Worm (Caenorhabditis elegans) whole organism, dauer: ENCODE measurements around the gene mkk-4.

Source experiments
- unc-62 ChIP-seq: sonication (generic microtip); optimal IDR thresholded peaks from 2 replicates; lab custom pipeline; 2017; ENCODE audit warnings: missing biosample characterization, missing genetic modification reagents, missing genetic modification characterization

mkk-4 gene

DNA sequence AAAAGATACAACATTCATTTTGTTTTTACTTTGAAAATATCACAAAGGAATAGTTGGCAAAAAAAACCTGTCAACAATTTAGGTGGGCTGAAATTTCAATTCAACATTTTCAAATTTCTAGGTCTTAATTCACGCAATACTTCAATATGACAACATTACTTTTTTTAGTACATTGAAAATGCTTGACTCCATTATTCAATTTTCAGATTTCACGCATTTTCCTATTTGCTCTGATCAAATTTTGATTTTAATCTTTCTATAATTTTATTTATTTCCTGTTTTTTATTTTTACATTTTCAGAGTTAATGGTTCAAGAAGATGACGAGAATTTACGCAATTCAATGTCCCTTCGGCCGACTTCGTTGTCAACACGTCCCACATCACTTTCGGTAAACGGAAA is at the start of gene mkk-4:
Gene mkk-4 (plus strand): TSS at position 301 of the 400 bp plus-strand sequence.
- no peak for TF ChIP-seq unc-62

DNA sequence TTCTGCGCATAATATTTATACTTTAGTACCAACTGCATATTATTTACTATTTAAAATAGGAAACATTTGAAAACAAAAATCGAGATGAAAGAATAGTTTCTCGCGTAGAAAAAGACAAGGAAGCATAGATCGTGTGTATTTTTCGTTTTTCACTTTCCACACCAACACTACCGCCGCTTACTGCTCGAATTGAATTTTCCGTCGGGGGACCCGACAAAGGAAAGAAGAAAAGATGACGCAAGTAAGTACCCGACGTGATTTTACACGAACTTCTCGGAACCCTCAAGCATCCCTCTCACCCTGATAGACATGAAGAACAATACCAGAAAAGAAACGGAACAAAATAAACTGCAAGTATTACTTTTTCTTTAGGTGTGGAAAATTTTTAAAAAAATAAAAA is 46.4 kb upstream of the mkk-4 start:
- TF ChIP-seq unc-62, result no peak

ce11 chrX:9984889-9985404 is 42.7 kb upstream of the mkk-4 start, which contains the start of gene F19C6.5:
TSS of gene F19C6.5 (minus strand) at chrX:9984939.
- TF ChIP-seq unc-62, result no peak

- no peak for TF ChIP-seq unc-62
Observed at ce11 chrX:9987166-9987565, 40.5 kb upstream of the mkk-4 start.

- no peak for TF ChIP-seq unc-62
Observed at ce11 chrX:9988884-9989283, 38.8 kb upstream of the mkk-4 start.

- TF ChIP-seq unc-62, result no peak
Observed at ce11 chrX:9993100-9993499, 34.6 kb upstream of the mkk-4 start.

- no peak for TF ChIP-seq unc-62
Observed at ce11 chrX:9997344-9997743, 30.3 kb upstream of the mkk-4 start.

DNA sequence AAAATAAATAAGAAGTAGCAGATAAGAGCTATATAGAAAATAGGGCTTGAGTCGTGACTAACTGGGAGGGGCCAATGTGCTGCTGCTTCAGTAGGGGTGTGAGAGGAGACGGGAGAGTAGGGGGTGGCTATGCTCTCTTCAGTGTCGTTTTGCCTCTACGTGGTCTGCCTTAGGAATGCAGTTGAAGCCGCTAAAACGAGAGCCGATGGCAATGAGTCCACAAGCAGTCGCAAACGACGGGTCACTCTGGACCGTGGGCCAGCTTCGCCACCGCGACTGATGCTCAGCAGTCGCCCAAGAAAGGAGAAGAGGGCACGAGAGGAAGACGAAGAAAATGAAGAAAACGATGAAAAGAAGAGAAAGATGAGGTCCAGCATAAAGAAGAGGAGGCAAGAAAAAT is 28.5 kb upstream of the mkk-4 start, which contains the start of gene grk-1:
Gene grk-1 (minus strand): TSS at position 17 of the 400 bp plus-strand sequence.
- no peak for TF ChIP-seq unc-62

ce11 chrX:9999599-10000201 is 28.0 kb upstream of the mkk-4 start:
- TF ChIP-seq unc-62, result no peak

ce11 chrX:10000635-10001034 is 27.0 kb upstream of the mkk-4 start, which contains the start of gene F19C6.2:
TSS of gene F19C6.2 (plus strand) at chrX:10000935.
- no peak for TF ChIP-seq unc-62

ce11 chrX:10008664-10009063 is 19.0 kb upstream of the mkk-4 start, which contains the start of gene F19C6.3:
TSS of gene F19C6.3 (minus strand) at chrX:10008764.
- no peak for TF ChIP-seq unc-62

ce11 chrX:10009985-10010384 is 17.7 kb upstream of the mkk-4 start:
- no peak for TF ChIP-seq unc-62

- TF ChIP-seq unc-62, result no peak
Observed at ce11 chrX:10017975-10018654, 9.5 kb upstream of the mkk-4 start, which contains the start of gene F19C6.4. TSS of gene F19C6.4 (minus strand) at chrX:10018025.

DNA sequence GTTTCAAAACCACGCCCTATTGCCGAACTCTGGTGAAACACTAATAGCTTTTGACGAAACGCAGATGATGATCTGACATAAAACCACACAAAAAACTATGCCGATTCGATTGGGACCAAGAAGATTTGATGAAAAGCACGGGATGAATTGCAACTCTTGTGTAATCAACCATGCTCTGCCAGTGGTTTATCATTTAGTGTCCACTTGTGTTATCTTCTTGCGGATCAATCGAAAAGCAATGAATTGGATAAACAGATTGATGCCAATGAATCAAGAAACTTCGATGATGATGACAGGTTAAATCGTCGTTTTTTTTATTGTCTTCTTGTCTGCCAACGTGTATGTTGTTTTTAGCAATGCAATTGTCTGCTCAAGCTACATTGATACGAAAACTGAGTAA is 5.6 kb upstream of the mkk-4 start, which contains the start of gene F42G10.1:
Gene F42G10.1 (minus strand): TSS at position 151 of the 400 bp plus-strand sequence.
- no peak for TF ChIP-seq unc-62

DNA sequence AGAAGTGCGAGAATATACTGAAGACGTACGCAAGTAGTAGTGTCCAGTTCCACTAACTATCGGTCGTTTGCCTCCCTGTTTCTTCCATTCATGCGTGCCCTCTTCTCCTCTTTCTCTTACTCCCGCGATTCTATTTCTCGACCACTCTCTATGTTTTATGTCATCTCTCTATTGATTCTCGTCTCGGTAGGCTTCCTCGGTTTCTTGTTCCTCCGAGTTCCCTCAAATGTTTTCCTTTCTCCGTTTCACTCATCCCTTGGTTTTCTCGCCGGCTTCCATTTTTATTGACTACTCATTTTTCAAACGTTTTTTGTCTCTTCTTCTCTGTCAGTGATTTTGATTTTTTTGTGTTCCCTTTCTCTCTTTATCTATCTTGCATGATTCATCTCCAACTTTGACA is 1.3 kb upstream of the mkk-4 start:
- TF ChIP-seq unc-62, result no peak

ce11 chrX:10030836-10031235 is 3.2 kb downstream of the mkk-4 start, which contains the start of gene sek-6:
TSS of gene sek-6 (plus strand) at chrX:10031150.
- no peak for TF ChIP-seq unc-62

DNA sequence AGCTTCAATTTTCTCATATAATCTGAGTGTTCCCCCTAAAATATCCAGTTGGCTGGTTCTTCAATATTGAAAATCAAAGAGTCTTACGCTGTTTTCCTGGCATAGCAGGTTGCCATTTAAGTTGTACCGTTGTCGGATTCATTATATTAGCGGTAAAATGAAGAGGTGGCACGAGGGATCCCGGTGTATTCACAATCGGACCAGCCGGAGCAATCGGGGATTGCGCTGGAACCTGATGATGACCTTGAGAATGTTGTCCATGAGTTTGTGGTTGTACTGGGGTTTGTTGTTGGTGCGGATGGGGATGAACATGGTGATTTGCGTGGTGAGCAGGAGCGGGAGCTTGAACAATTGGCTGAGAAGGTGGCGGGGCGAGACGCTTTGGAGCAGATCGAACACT is 16.8 kb downstream of the mkk-4 start:
- TF ChIP-seq unc-62, result no peak

- no peak for TF ChIP-seq unc-62
Observed at ce11 chrX:10047325-10047724, 19.7 kb downstream of the mkk-4 start, which contains the start of gene ZC374.2. TSS of gene ZC374.2 (minus strand) at chrX:10047425.
